Worm (Caenorhabditis elegans) whole organism, midembryonic: ENCODE data around the gene F36D4.1.

Source experiments
- cog-1 ChIP-seq: sonication (generic microtip); optimal IDR thresholded peaks from 2 replicates; lab custom pipeline; 2016; ENCODE audit warnings: missing genetic modification characterization, missing compliant biosample characterization
- flt-1 ChIP-seq: fragments of 200-800 bp; sonication (Bioruptor generic); IDR thresholded peaks from 2 replicates; pipeline ENCODE4 v1.3.6; 2022; ENCODE audit warnings: missing genetic modification characterization, missing compliant biosample characterization
- klf-2 ChIP-seq: fragments of 200-800 bp; sonication (Bioruptor generic); conservative IDR thresholded peaks from 2 replicates; pipeline ENCODE4 v1.3.6; 2022; ENCODE audit warnings: missing genetic modification reagents, missing genetic modification characterization, missing compliant biosample characterization
- tab-1 ChIP-seq: fragments of 200-800 bp; sonication (Bioruptor generic); IDR thresholded peaks from 2 replicates; pipeline ENCODE4 v1.3.6; 2022; ENCODE audit warnings: missing genetic modification characterization, missing compliant biosample characterization

DNA sequence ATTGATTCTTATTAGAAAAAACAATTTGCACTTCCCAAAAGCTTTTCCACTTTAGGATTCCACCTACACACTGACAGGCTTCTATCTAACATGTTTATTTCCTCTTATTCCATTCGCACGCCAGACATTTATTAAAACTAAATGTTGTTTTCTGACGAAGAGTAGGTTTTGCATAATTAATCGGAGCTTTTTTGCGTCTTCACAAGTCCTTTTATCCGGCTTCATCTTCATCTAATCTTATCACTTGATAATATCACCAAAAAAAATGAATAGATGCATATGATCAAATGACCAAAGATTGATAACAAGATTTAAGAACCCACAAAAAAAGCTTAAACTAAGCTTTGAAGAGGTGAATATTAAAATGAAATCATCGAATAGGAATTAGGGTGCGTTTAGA, 48.8 kb downstream of the F36D4.1 start:
- TF ChIP-seq cog-1 (tag; lab: Kevin White, UChicago) (no peak), tab-1 (GFP tag; lab: Robert Waterston, UW) (no peak), klf-2 (GFP tag; lab: Robert Waterston, UW) (no peak), flt-1 (no peak)
